Worm (Caenorhabditis elegans) whole organism, L2 larva: ENCODE measurements around the gene cld-1.

Source experiments
- C34F6.9 ChIP-seq: fragments of 150-350 bp; optimal IDR thresholded peaks from 2 replicates; lab custom pipeline; 2014; ENCODE audit warnings: missing biosample characterization, missing genetic modification characterization
- F13H6.1 ChIP-seq: sonication (generic microtip); optimal IDR thresholded peaks from 2 replicates; lab custom pipeline; 2016; ENCODE audit warnings: missing genetic modification characterization, missing compliant biosample characterization
- R02D3.7 ChIP-seq: fragments of 150-350 bp; optimal IDR thresholded peaks from 2 replicates; lab custom pipeline; 2014; ENCODE audit warnings: missing biosample characterization, missing genetic modification characterization
- Y55F3AM.14 ChIP-seq: fragments of 200-800 bp; sonication (Bioruptor generic); optimal IDR thresholded peaks from 2 replicates; lab custom pipeline; 2018; ENCODE audit warnings: mild to moderate bottlenecking, missing genetic modification characterization, missing compliant biosample characterization
- ZK546.5 ChIP-seq: sonication (generic microtip); optimal IDR thresholded peaks from 2 replicates; lab custom pipeline; 2017; ENCODE audit warnings: missing biosample characterization, missing genetic modification characterization
- alr-1 ChIP-seq: fragments of 150-350 bp; optimal IDR thresholded peaks from 2 replicates; lab custom pipeline; 2014; ENCODE audit warnings: missing biosample characterization, missing genetic modification characterization
- ama-1 ChIP-seq: fragments of 150-350 bp; optimal IDR thresholded peaks from 2 replicates; lab custom pipeline; 2018; ENCODE audit warnings: inconsistent platforms
- blmp-1 ChIP-seq: sonication (generic microtip); optimal IDR thresholded peaks from 2 replicates; lab custom pipeline; 2017; ENCODE audit warnings: missing genetic modification characterization, mild to moderate bottlenecking, missing compliant biosample characterization, antibody characterized with exemption, moderate library complexity; ENCODE audit not compliant: insufficient read depth
- ceh-82 ChIP-seq: fragments of 150-350 bp; optimal IDR thresholded peaks from 2 replicates; lab custom pipeline; 2014; ENCODE audit warnings: missing biosample characterization, missing genetic modification characterization
- crh-2 ChIP-seq: sonication (generic microtip); optimal IDR thresholded peaks from 2 replicates; lab custom pipeline; 2017; ENCODE audit warnings: missing biosample characterization, missing genetic modification characterization
- dmd-4 ChIP-seq: sonication (generic microtip); optimal IDR thresholded peaks from 2 replicates; lab custom pipeline; 2017; ENCODE audit warnings: missing biosample characterization, missing genetic modification characterization
- egl-27 ChIP-seq: sonication (generic microtip); optimal IDR thresholded peaks from 3 replicates; lab custom pipeline; 2017; ENCODE audit warnings: missing biosample characterization, missing genetic modification reagents, missing genetic modification characterization
- elt-1 ChIP-seq: fragments of 150-350 bp; optimal IDR thresholded peaks from 2 replicates; lab custom pipeline; 2014; ENCODE audit warnings: missing biosample characterization, missing genetic modification characterization
- elt-3 ChIP-seq: sonication (generic microtip); optimal IDR thresholded peaks from 2 replicates; lab custom pipeline; 2017; ENCODE audit warnings: missing biosample characterization, missing genetic modification characterization
- gmeb-1 ChIP-seq: fragments of 150-350 bp; optimal IDR thresholded peaks from 2 replicates; lab custom pipeline; 2014; ENCODE audit warnings: missing biosample characterization, missing genetic modification characterization
- lin-39 ChIP-seq: fragments of 150-350 bp; optimal IDR thresholded peaks from 2 replicates; lab custom pipeline; 2014; ENCODE audit warnings: missing biosample characterization, missing genetic modification reagents, missing genetic modification characterization
- lsy-2 ChIP-seq, 2 experiments: fragments of 150-350 bp in 1 of 2; sonication (generic microtip) in 1 of 2; optimal IDR thresholded peaks; 2 replicates each; lab custom pipeline; 2014 to 2017; ENCODE audit warnings: missing biosample characterization in 2 of 2, missing genetic modification characterization in 2 of 2
- nhr-12 ChIP-seq: fragments of 150-350 bp; optimal IDR thresholded peaks from 2 replicates; lab custom pipeline; 2014; ENCODE audit warnings: missing biosample characterization, missing genetic modification characterization
- nhr-129 ChIP-seq: fragments of 150-350 bp; optimal IDR thresholded peaks from 2 replicates; lab custom pipeline; 2014; ENCODE audit warnings: missing biosample characterization, missing genetic modification characterization
- nhr-21 ChIP-seq: fragments of 150-350 bp; optimal IDR thresholded peaks from 2 replicates; lab custom pipeline; 2014; ENCODE audit warnings: missing biosample characterization, missing genetic modification characterization
- nhr-237 ChIP-seq: fragments of 150-350 bp; optimal IDR thresholded peaks from 2 replicates; lab custom pipeline; 2014; ENCODE audit warnings: missing biosample characterization, missing genetic modification characterization
- nhr-25 ChIP-seq: fragments of 150-350 bp; sonication (generic microtip); optimal IDR thresholded peaks from 3 replicates; lab custom pipeline; 2014; ENCODE audit warnings: missing biosample characterization, missing genetic modification characterization
- nhr-6 ChIP-seq: fragments of 150-350 bp; optimal IDR thresholded peaks from 2 replicates; lab custom pipeline; 2014; ENCODE audit warnings: missing biosample characterization, missing genetic modification characterization
- nhr-77 ChIP-seq: fragments of 150-350 bp; optimal IDR thresholded peaks from 2 replicates; lab custom pipeline; 2014; ENCODE audit warnings: missing biosample characterization, missing genetic modification characterization
- peb-1 ChIP-seq: fragments of 150-350 bp; optimal IDR thresholded peaks from 2 replicates; lab custom pipeline; 2014; ENCODE audit warnings: missing biosample characterization, missing genetic modification characterization
- sem-4 ChIP-seq: fragments of 150-350 bp; optimal IDR thresholded peaks from 2 replicates; lab custom pipeline; 2014; ENCODE audit warnings: missing biosample characterization, missing genetic modification reagents, missing genetic modification characterization
- sma-3 ChIP-seq: sonication (generic microtip); optimal IDR thresholded peaks from 2 replicates; lab custom pipeline; 2016; ENCODE audit warnings: missing genetic modification reagents, missing genetic modification characterization, missing compliant biosample characterization
- sma-9 ChIP-seq, 2 experiments: fragments of 150-350 bp in 1 of 2; sonication (generic microtip) in 1 of 2; optimal IDR thresholded peaks; 2 replicates each; lab custom pipeline; 2014 to 2016; ENCODE audit warnings: missing genetic modification characterization in 2 of 2, mild to moderate bottlenecking in 1 of 2, missing biosample characterization in 1 of 2, missing compliant biosample characterization in 1 of 2, missing genetic modification reagents in 1 of 2, moderate library complexity in 1 of 2
- unc-39 ChIP-seq: fragments of 150-350 bp; optimal IDR thresholded peaks from 2 replicates; lab custom pipeline; 2014; ENCODE audit warnings: missing biosample characterization, missing genetic modification characterization
- unc-55 ChIP-seq: fragments of 150-350 bp; sonication (generic microtip); optimal IDR thresholded peaks from 3 replicates; lab custom pipeline; 2014; ENCODE audit warnings: missing biosample characterization, missing genetic modification reagents, missing genetic modification characterization
- unc-62 ChIP-seq: fragments of 150-350 bp; optimal IDR thresholded peaks from 2 replicates; lab custom pipeline; 2014; ENCODE audit warnings: missing biosample characterization, missing genetic modification reagents, missing genetic modification characterization
- ztf-1 ChIP-seq: fragments of 200-800 bp; sonication (Bioruptor generic); conservative IDR thresholded peaks from 2 replicates; pipeline ENCODE4 v1.3.6; 2022; ENCODE audit warnings: missing genetic modification characterization, missing compliant biosample characterization
- ztf-11 ChIP-seq: sonication (generic microtip); optimal IDR thresholded peaks from 2 replicates; lab custom pipeline; 2017; ENCODE audit warnings: missing biosample characterization, missing genetic modification characterization
- ztf-4 ChIP-seq: fragments of 150-350 bp; optimal IDR thresholded peaks from 2 replicates; lab custom pipeline; 2014; ENCODE audit warnings: missing biosample characterization, missing genetic modification characterization

The cld-1 gene

DNA sequence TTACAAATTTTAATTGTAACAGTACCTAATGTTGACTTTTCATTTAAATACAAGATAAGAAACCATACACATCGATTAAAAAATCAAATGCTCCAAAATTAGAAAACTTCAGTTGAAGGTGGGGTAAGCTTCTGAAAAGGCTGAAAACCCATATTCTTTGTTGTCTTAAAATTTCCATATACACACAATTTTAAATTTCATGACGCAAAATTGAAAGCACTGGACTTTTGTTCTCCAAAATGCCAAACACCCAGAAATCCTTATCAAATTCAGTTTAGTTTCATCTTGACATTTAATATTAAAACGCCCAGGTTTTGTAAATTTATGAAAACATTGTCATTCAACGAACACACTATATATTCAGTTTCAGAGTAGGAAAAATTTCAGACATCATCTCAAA, 24.1 kb upstream of the cld-1 start, which contains the start of gene F55G11.7:
F55G11.7 (plus strand) TSS at position 301 of the 400 bp plus-strand sequence.
- no peak for TF ChIP-seq ZK546.5
- TF ChIP-seq C34F6.9 (tag; lab: Kevin White, UChicago): no peak
- no peak for TF ChIP-seq unc-55 (GFP tag; lab: Kevin White, UChicago)
- no peak for TF ChIP-seq R02D3.7 (tag; lab: Kevin White, UChicago)
- no peak for TF ChIP-seq Y55F3AM.14 (GFP tag; lab: Kevin White, UChicago)
- TF ChIP-seq elt-3 (tag; lab: Kevin White, UChicago): no peak
- TF ChIP-seq ama-1 (lab: Kevin White, UChicago): no peak
- TF ChIP-seq unc-62 (GFP tag; lab: Kevin White, UChicago): no peak
- no peak for TF ChIP-seq nhr-77 (tag; lab: Kevin White, UChicago)
- no peak for TF ChIP-seq unc-39

ce11 chrIV:12957730-12958129, 21.7 kb upstream of the cld-1 start, which contains the start of gene F55G11.6:
F55G11.6 (plus strand) TSS chrIV:12958030.
- TF ChIP-seq nhr-77 (tag; lab: Kevin White, UChicago): no peak
- TF ChIP-seq R02D3.7 (tag; lab: Kevin White, UChicago): no peak
- TF ChIP-seq lsy-2 (tag; optimal IDR thresholded peaks at IDR 0.05; lab: Kevin White, UChicago): no peak
- no peak for TF ChIP-seq nhr-237 (tag; lab: Kevin White, UChicago)
- TF ChIP-seq Y55F3AM.14 (GFP tag; lab: Kevin White, UChicago): no peak
- TF ChIP-seq ceh-82 (tag; lab: Kevin White, UChicago): no peak
- no peak for TF ChIP-seq dmd-4 (tag; lab: Kevin White, UChicago)
- TF ChIP-seq nhr-21 (tag; lab: Kevin White, UChicago): no peak
- TF ChIP-seq nhr-129 (tag; lab: Kevin White, UChicago): no peak
- TF ChIP-seq nhr-12 (tag; lab: Kevin White, UChicago): no peak
- no peak for TF ChIP-seq ztf-1 (GFP tag; lab: Robert Waterston, UW)
- no peak for TF ChIP-seq unc-62 (GFP tag; lab: Kevin White, UChicago)
- TF ChIP-seq blmp-1 (tag; lab: Kevin White, UChicago): no peak

- TF ChIP-seq nhr-21 (tag; lab: Kevin White, UChicago) (no peak), R02D3.7 (tag; lab: Kevin White, UChicago) (no peak), nhr-6 (tag; lab: Kevin White, UChicago) (no peak), elt-1 (tag; lab: Kevin White, UChicago) (no peak), F13H6.1 (tag; lab: Kevin White, UChicago) (no peak), lin-39 (tag; lab: Kevin White, UChicago) (no peak), ama-1 (lab: Kevin White, UChicago) (no peak), sma-3 (GFP tag; lab: Kevin White, UChicago) (no peak), C34F6.9 (tag; lab: Kevin White, UChicago) (no peak), sem-4 (no peak)
- TF ChIP-seq, all 48 proteins: peak for 0
Measured at ce11 chrIV:12948470-12948869, 12.4 kb upstream of the cld-1 start, which contains the start of gene F55G11.10. F55G11.10 (plus strand) TSS chrIV:12948770.

DNA sequence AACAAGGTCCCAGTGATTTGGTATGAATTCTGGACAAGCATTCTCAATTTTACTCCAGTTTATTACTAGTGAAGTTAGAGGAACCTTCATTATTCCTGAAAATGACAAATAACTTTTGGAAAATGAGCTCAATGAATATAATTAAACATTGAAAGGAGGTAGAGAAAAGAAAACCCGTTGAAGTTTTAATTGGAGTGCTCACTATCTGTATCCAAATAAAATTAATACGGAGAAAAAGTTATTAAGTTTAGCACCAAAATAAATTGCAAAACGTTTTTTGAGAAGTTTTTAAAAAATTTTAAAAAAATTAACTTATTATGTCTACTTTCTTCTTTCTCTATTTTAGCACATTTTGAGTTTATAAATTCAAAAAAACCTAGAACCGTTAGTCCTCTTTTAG, 10.4 kb upstream of the cld-1 start, which contains the start of gene F55G11.1:
F55G11.1 (minus strand) TSS at position 101 of the 400 bp plus-strand sequence.
- TF ChIP-seq ztf-4 (tag; lab: Kevin White, UChicago): no peak
- TF ChIP-seq ztf-1 (GFP tag; lab: Robert Waterston, UW): no peak
- TF ChIP-seq F13H6.1 (tag; lab: Kevin White, UChicago): no peak
- no peak for TF ChIP-seq alr-1 (tag; lab: Kevin White, UChicago)
- TF ChIP-seq sem-4: no peak
- no peak for TF ChIP-seq nhr-237 (tag; lab: Kevin White, UChicago)
- TF ChIP-seq ztf-11 (tag; lab: Kevin White, UChicago): no peak
- TF ChIP-seq peb-1: no peak
- no peak for TF ChIP-seq nhr-25 (tag; lab: Kevin White, UChicago)
- TF ChIP-seq sma-3 (GFP tag; lab: Kevin White, UChicago): no peak

- TF ChIP-seq nhr-237 (tag; lab: Kevin White, UChicago) (no peak), sma-3 (GFP tag; lab: Kevin White, UChicago) (no peak), gmeb-1 (no peak), egl-27 (tag; lab: Kevin White, UChicago) (no peak), ZK546.5 (no peak), unc-39 (no peak), crh-2 (tag; lab: Kevin White, UChicago) (no peak), ama-1 (lab: Kevin White, UChicago) (no peak), elt-3 (tag; lab: Kevin White, UChicago) (no peak), sma-9 (GFP tag; optimal IDR thresholded peaks at IDR 0.05; lab: Kevin White, UChicago) (no peak), sma-9 (tag; optimal IDR thresholded peaks at IDR 0.05; lab: Kevin White, UChicago) (no peak), alr-1 (tag; lab: Kevin White, UChicago) (no peak)
Measured at ce11 chrIV:12942633-12943032, 6.6 kb upstream of the cld-1 start, which contains the start of gene dct-19. dct-19 (plus strand) TSS chrIV:12942933.
